Fruit fly (Drosophila melanogaster): ENCODE results near the gene Jon25Biii.

dm6 chr2L:4982098-4982646 is 31.6 kb upstream of the Jon25Biii start:
- TF ChIP-seq psq (optimal IDR thresholded peaks at IDR 0.05) (no peak), EcR (GFP tag; optimal IDR thresholded peaks at IDR 0.05) (no peak), usp (GFP tag; optimal IDR thresholded peaks at IDR 0.05) (no peak)

Data from whole organism.